Worm (Caenorhabditis elegans) whole organism, L4 larva: ENCODE data around the gene Y69E1A.4.

Experiments
- F10B5.3 ChIP-seq: sonication (generic microtip); optimal IDR thresholded peaks from 2 replicates; lab custom pipeline; 2016; ENCODE audit warnings: mild to moderate bottlenecking, missing genetic modification characterization, missing compliant biosample characterization
- F37D6.2 ChIP-seq: sonication (generic microtip); optimal IDR thresholded peaks from 2 replicates; lab custom pipeline; 2016; ENCODE audit warnings: mild to moderate bottlenecking, missing genetic modification characterization, missing compliant biosample characterization
- R02D3.7 ChIP-seq: fragments of 150-350 bp; sonication (generic microtip); optimal IDR thresholded peaks from 3 replicates; lab custom pipeline; 2014; ENCODE audit warnings: missing biosample characterization, missing genetic modification characterization
- T20F7.1 ChIP-seq: fragments of 200-800 bp; sonication (Bioruptor generic); optimal IDR thresholded peaks from 2 replicates; lab custom pipeline; 2018; ENCODE audit warnings: mild to moderate bottlenecking, missing genetic modification characterization, missing compliant biosample characterization
- T26A8.4 ChIP-seq: fragments of 200-800 bp; sonication (Bioruptor generic); IDR thresholded peaks from 2 replicates; pipeline ENCODE4 v1.3.6; 2022; ENCODE audit warnings: missing genetic modification characterization, missing compliant biosample characterization
- Y75B8A.6 ChIP-seq: fragments of 200-800 bp; sonication (Bioruptor generic); IDR thresholded peaks from 2 replicates; pipeline ENCODE4 v1.3.6; 2022; ENCODE audit warnings: missing genetic modification reagents, missing genetic modification characterization, missing compliant biosample characterization
- ZK546.5 ChIP-seq, 2 experiments: sonication (generic microtip); optimal IDR thresholded peaks; 2 replicates each; lab custom pipeline; 2017; ENCODE audit warnings: missing biosample characterization in 2 of 2, missing genetic modification characterization in 2 of 2
- aha-1 ChIP-seq: fragments of 150-350 bp; peaks from one replicate; lab custom pipeline; 2014; ENCODE audit warnings: missing biosample characterization, missing genetic modification characterization
- aly-2 ChIP-seq: sonication (generic microtip); optimal IDR thresholded peaks from 2 replicates; lab custom pipeline; 2018; ENCODE audit warnings: missing biosample characterization, missing genetic modification characterization
- ama-1 ChIP-seq: fragments of 150-350 bp; optimal IDR thresholded peaks from 2 replicates; lab custom pipeline; 2014; ENCODE audit warnings: inconsistent platforms, mixed read lengths
- attf-4 ChIP-seq: sonication (generic microtip); optimal IDR thresholded peaks from 3 replicates; lab custom pipeline; 2017; ENCODE audit warnings: missing biosample characterization, missing genetic modification characterization
- ceh-32 ChIP-seq: sonication (generic microtip); optimal IDR thresholded peaks from 2 replicates; lab custom pipeline; 2016; ENCODE audit warnings: mild to moderate bottlenecking, missing genetic modification characterization, missing compliant biosample characterization; ENCODE audit not compliant: poor library complexity
- ceh-62 ChIP-seq: sonication (generic microtip); optimal IDR thresholded peaks from 2 replicates; lab custom pipeline; 2017; ENCODE audit warnings: missing biosample characterization, missing genetic modification characterization
- ces-1 ChIP-seq: fragments of 150-350 bp; sonication (generic microtip); optimal IDR thresholded peaks from 4 replicates; lab custom pipeline; 2014; ENCODE audit warnings: missing biosample characterization, missing genetic modification reagents, missing genetic modification characterization
- daf-16 ChIP-seq, 3 experiments: sonication (generic microtip); optimal IDR thresholded peaks; 2 replicates each; lab custom pipeline; 2016 to 2017; ENCODE audit warnings: missing genetic modification characterization in 3 of 3, missing genetic modification reagents in 3 of 3, mild to moderate bottlenecking in 2 of 3, missing compliant biosample characterization in 2 of 3, missing biosample characterization in 1 of 3, moderate library complexity in 1 of 3
- daf-19 ChIP-seq: fragments of 200-800 bp; sonication (Bioruptor generic); conservative IDR thresholded peaks from 2 replicates; pipeline ENCODE4 v1.3.6; 2022; ENCODE audit warnings: missing genetic modification characterization, missing compliant biosample characterization
- daf-8 ChIP-seq: fragments of 200-800 bp; sonication (Bioruptor generic); IDR thresholded peaks from 2 replicates; pipeline ENCODE4 v1.3.6; 2022; ENCODE audit warnings: missing genetic modification characterization, missing compliant biosample characterization
- dmd-9 ChIP-seq: fragments of 200-800 bp; sonication (Bioruptor generic); IDR thresholded peaks from 2 replicates; pipeline ENCODE4 v1.3.6; 2022; ENCODE audit warnings: missing genetic modification reagents, missing genetic modification characterization, missing compliant biosample characterization
- dpl-1 ChIP-seq: fragments of 150-350 bp; optimal IDR thresholded peaks from 2 replicates; lab custom pipeline; 2014; ENCODE audit warnings: missing biosample characterization, missing genetic modification reagents, missing genetic modification characterization
- duxl-1 ChIP-seq: sonication (generic microtip); optimal IDR thresholded peaks from 2 replicates; lab custom pipeline; 2016; ENCODE audit warnings: mild to moderate bottlenecking, missing genetic modification characterization, moderate library complexity, missing compliant biosample characterization; ENCODE audit not compliant: poor library complexity
- dve-1 ChIP-seq: sonication (generic microtip); optimal IDR thresholded peaks from 2 replicates; lab custom pipeline; 2017; ENCODE audit warnings: antibody characterized with exemption, mild to moderate bottlenecking, missing genetic modification characterization, missing compliant biosample characterization; ENCODE audit not compliant: insufficient read depth
- egl-43 ChIP-seq: fragments of 200-800 bp; sonication (Bioruptor generic); IDR thresholded peaks from 2 replicates; pipeline ENCODE4 v1.3.6; 2022; ENCODE audit warnings: missing genetic modification reagents, missing genetic modification characterization, missing compliant biosample characterization
- hif-1 ChIP-seq, 2 experiments: sonication (generic microtip); optimal IDR thresholded peaks; 2 replicates each; lab custom pipeline; 2016 to 2017; ENCODE audit warnings: missing compliant biosample characterization in 2 of 2, missing genetic modification characterization in 2 of 2, missing genetic modification reagents in 2 of 2, missing genotype in 2 of 2, mild to moderate bottlenecking in 1 of 2
- hlh-11 ChIP-seq: fragments of 200-800 bp; sonication (Bioruptor generic); optimal IDR thresholded peaks from 2 replicates; lab custom pipeline; 2018; ENCODE audit warnings: mild to moderate bottlenecking, missing genetic modification characterization, missing compliant biosample characterization
- jun-1 ChIP-seq: fragments of 150-350 bp; optimal IDR thresholded peaks from 2 replicates; lab custom pipeline; 2014; ENCODE audit warnings: missing biosample characterization, missing genetic modification reagents, missing genetic modification characterization
- lin-1 ChIP-seq: fragments of 200-800 bp; sonication (Bioruptor generic); IDR thresholded peaks from 2 replicates; pipeline ENCODE4 v1.3.6; 2022; ENCODE audit warnings: missing genetic modification reagents, missing genetic modification characterization, missing compliant biosample characterization
- mdt-29 ChIP-seq: fragments of 200-800 bp; sonication (Bioruptor generic); IDR thresholded peaks from 2 replicates; pipeline ENCODE4 v1.3.6; 2022; ENCODE audit warnings: missing genetic modification reagents, missing genetic modification characterization, missing compliant biosample characterization
- nhr-11 ChIP-seq: fragments of 150-350 bp; optimal IDR thresholded peaks from 2 replicates; lab custom pipeline; 2014; ENCODE audit warnings: missing biosample characterization, missing genetic modification characterization
- nhr-111 ChIP-seq: fragments of 200-800 bp; sonication (Bioruptor generic); optimal IDR thresholded peaks from 2 replicates; lab custom pipeline; 2018; ENCODE audit warnings: mild to moderate bottlenecking, missing genetic modification characterization, missing compliant biosample characterization
- nhr-25 ChIP-seq: sonication (generic microtip); optimal IDR thresholded peaks from 2 replicates; lab custom pipeline; 2017; ENCODE audit warnings: missing genetic modification characterization, mild to moderate bottlenecking, missing compliant biosample characterization, antibody characterized with exemption, moderate library complexity, borderline replicate concordance; ENCODE audit not compliant: insufficient read depth
- nhr-77 ChIP-seq: fragments of 150-350 bp; optimal IDR thresholded peaks from 2 replicates; lab custom pipeline; 2014; ENCODE audit warnings: missing biosample characterization, missing genetic modification characterization
- pha-4 ChIP-seq, 2 experiments: fragments of 150-350 bp in 1 of 2; fragments of 200-800 bp in 1 of 2; sonication (Bioruptor generic) in 1 of 2; IDR thresholded peaks in 1 of 2; optimal IDR thresholded peaks in 1 of 2; 2 replicates each; pipeline versions ENCODE4 v1.3.6 to Lab custom; 2014 to 2022; ENCODE audit warnings: missing genetic modification characterization in 2 of 2, missing genetic modification reagents in 2 of 2, missing biosample characterization in 1 of 2, missing compliant biosample characterization in 1 of 2
- pqm-1 ChIP-seq: sonication (generic microtip); optimal IDR thresholded peaks from 2 replicates; lab custom pipeline; 2017; ENCODE audit warnings: missing biosample characterization, missing genetic modification characterization
- rbr-2 ChIP-seq: sonication (generic microtip); optimal IDR thresholded peaks from 2 replicates; lab custom pipeline; 2016; ENCODE audit warnings: missing genotype, missing genetic modification characterization, missing compliant biosample characterization
- sdz-12 ChIP-seq: fragments of 200-800 bp; sonication (Bioruptor generic); optimal IDR thresholded peaks from 2 replicates; lab custom pipeline; 2018; ENCODE audit warnings: mild to moderate bottlenecking, missing genetic modification characterization, missing compliant biosample characterization
- skn-1 ChIP-seq: fragments of 150-350 bp; optimal IDR thresholded peaks from 2 replicates; lab custom pipeline; 2014; ENCODE audit warnings: missing biosample characterization, missing genetic modification characterization
- snpc-1.2 ChIP-seq: fragments of 200-800 bp; sonication (Bioruptor generic); IDR thresholded peaks from 2 replicates; pipeline ENCODE4 v1.3.6; 2022; ENCODE audit warnings: missing genetic modification reagents, missing genetic modification characterization, missing compliant biosample characterization
- tra-1 ChIP-seq: fragments of 200-800 bp; sonication (Bioruptor generic); IDR thresholded peaks from 2 replicates; pipeline ENCODE4 v1.3.6; 2022; ENCODE audit warnings: missing genetic modification reagents, missing genetic modification characterization, missing compliant biosample characterization
- unc-39 ChIP-seq: sonication (generic microtip); optimal IDR thresholded peaks from 2 replicates; lab custom pipeline; 2017; ENCODE audit warnings: missing biosample characterization, missing genetic modification characterization
- unc-62 ChIP-seq, 3 experiments: fragments of 150-350 bp in 1 of 3; sonication (generic microtip); optimal IDR thresholded peaks in 2 of 3; peaks in 1 of 3; 1 replicate in 1 of 3; 2 replicates in 2 of 3; lab custom pipeline; 2014 to 2017; ENCODE audit warnings: missing biosample characterization in 3 of 3, missing genetic modification characterization in 3 of 3, missing genetic modification reagents in 3 of 3, missing genotype in 1 of 3
- zag-1 ChIP-seq: fragments of 150-350 bp; optimal IDR thresholded peaks from 2 replicates; lab custom pipeline; 2014; ENCODE audit warnings: missing biosample characterization, missing genetic modification characterization
- zip-11 ChIP-seq: fragments of 200-800 bp; sonication (Bioruptor generic); IDR thresholded peaks from 2 replicates; pipeline ENCODE4 v1.3.6; 2022; ENCODE audit warnings: missing genetic modification characterization, missing compliant biosample characterization
- ztf-7 ChIP-seq: fragments of 150-350 bp; optimal IDR thresholded peaks from 2 replicates; lab custom pipeline; 2014; ENCODE audit warnings: missing biosample characterization, missing genetic modification characterization

Gene Y69E1A.4

ce11 chrIV:10936906-10937540 lies 18.0 kb upstream of the Y69E1A.4 start, which contains the start of gene fic-1 (continued):
- TF ChIP-seq daf-8, result no peak
- TF ChIP-seq ztf-7 (tag; lab: Kevin White, UChicago), result no peak
- peak; percentile 56 for TF ChIP-seq T20F7.1 (GFP tag; lab: Kevin White, UChicago)
- TF ChIP-seq mdt-29 (GFP tag; lab: Robert Waterston, UW), result no peak
- peak; percentile 62 for TF ChIP-seq hlh-11 (tag; lab: Kevin White, UChicago)
- TF ChIP-seq pha-4 (GFP tag; IDR thresholded peaks at IDR 0.05; lab: Robert Waterston, UW), result no peak
- peak; percentile 88 for TF ChIP-seq pha-4 (tag; optimal IDR thresholded peaks at IDR 0.05; lab: Kevin White, UChicago)
- TF ChIP-seq nhr-25 (tag; lab: Kevin White, UChicago), result no peak
- no peak for TF ChIP-seq tra-1 (GFP tag; lab: Robert Waterston, UW)
- TF ChIP-seq snpc-1.2 (GFP tag; lab: Robert Waterston, UW), result no peak
- TF ChIP-seq dpl-1 (GFP tag; lab: Kevin White, UChicago), result peak; percentile 53
- no peak for TF ChIP-seq aly-2 (tag; lab: Kevin White, UChicago)
- no peak for TF ChIP-seq duxl-1 (tag; lab: Kevin White, UChicago)
- TF ChIP-seq unc-39, result no peak
- TF ChIP-seq rbr-2 (tag; lab: Kevin White, UChicago), result no peak
- no peak for TF ChIP-seq zip-11 (GFP tag; lab: Robert Waterston, UW)
- TF ChIP-seq ama-1 (lab: Kevin White, UChicago), result no peak
- TF ChIP-seq ceh-32, result no peak
- no peak for TF ChIP-seq ZK546.5 (tag; optimal IDR thresholded peaks at IDR 0.05; lab: Kevin White, UChicago)
- TF ChIP-seq hif-1 (tag; optimal IDR thresholded peaks at IDR 0.05; lab: Kevin White, UChicago), result peak in 1 of 2 experiments; percentile 26
- peak in 1 of 2 experiments; percentile 67 for TF ChIP-seq unc-62 (GFP tag; optimal IDR thresholded peaks at IDR 0.05 in 1 of 2; lab: Kevin White, UChicago)
- no peak for TF ChIP-seq unc-62 (tag; optimal IDR thresholded peaks at IDR 0.05; lab: Kevin White, UChicago)
- peak; percentile 28 for TF ChIP-seq F37D6.2 (tag; lab: Kevin White, UChicago)

- TF ChIP-seq egl-43 (no peak), pqm-1 (tag; lab: Kevin White, UChicago) (no peak), zip-11 (GFP tag; lab: Robert Waterston, UW) (no peak), T26A8.4 (GFP tag; lab: Robert Waterston, UW) (no peak), lin-1 (GFP tag; lab: Robert Waterston, UW) (no peak), daf-8 (no peak), ceh-62 (no peak), daf-16 (GFP tag; optimal IDR thresholded peaks at IDR 0.05; lab: Kevin White, UChicago) (no peak), daf-16 (tag; optimal IDR thresholded peaks at IDR 0.05; lab: Kevin White, UChicago) (no peak), zag-1 (tag; lab: Kevin White, UChicago) (no peak), aha-1 (tag; lab: Kevin White, UChicago) (no peak), nhr-11 (tag; lab: Kevin White, UChicago) (no peak), daf-19 (GFP tag; lab: Robert Waterston, UW) (no peak), skn-1 (tag; lab: Kevin White, UChicago) (no peak), tra-1 (GFP tag; lab: Robert Waterston, UW) (no peak), pha-4 (GFP tag; IDR thresholded peaks at IDR 0.05; lab: Robert Waterston, UW) (no peak), pha-4 (tag; optimal IDR thresholded peaks at IDR 0.05; lab: Kevin White, UChicago) (no peak), nhr-111 (GFP tag; lab: Kevin White, UChicago) (no peak), dmd-9 (no peak), dve-1 (tag; lab: Kevin White, UChicago) (no peak)
Measured at ce11 chrIV:10948797-10949196, 6.3 kb upstream of the Y69E1A.4 start, which contains the start of gene Y69E1A.1. Gene Y69E1A.1, minus strand, starts transcription at chrIV:10948897.

- TF ChIP-seq nhr-77 (tag; lab: Kevin White, UChicago) (no peak), F10B5.3 (tag; lab: Kevin White, UChicago) (no peak), jun-1 (tag; lab: Kevin White, UChicago) (no peak), Y75B8A.6 (no peak), zag-1 (tag; lab: Kevin White, UChicago) (no peak), sdz-12 (GFP tag; lab: Kevin White, UChicago) (no peak), ces-1 (GFP tag; lab: Kevin White, UChicago) (no peak), R02D3.7 (tag; lab: Kevin White, UChicago) (no peak), attf-4 (no peak), nhr-25 (tag; lab: Kevin White, UChicago) (no peak), daf-19 (GFP tag; lab: Robert Waterston, UW) (no peak)
Measured at ce11 chrIV:10949510-10949909, 5.5 kb upstream of the Y69E1A.4 start, which contains the start of gene nsph-3.1. Gene nsph-3.1, plus strand, starts transcription at chrIV:10949810.
